Fruit fly (Drosophila melanogaster): ENCODE data around the gene Cse1.

dm6 chr2L:16801578-16802152, 23.3 kb downstream of the Cse1 start:
- TF ChIP-seq ttk (optimal IDR thresholded peaks at IDR 0.05) (no peak), psq (optimal IDR thresholded peaks at IDR 0.05) (no peak), Sin3A (optimal IDR thresholded peaks at IDR 0.05) (no peak), h (optimal IDR thresholded peaks at IDR 0.05) (no peak)
